Worm (Caenorhabditis elegans) whole organism, young adult: ENCODE results near the gene C45B2.6.

Experiments used
- C06A6.2 ChIP-seq: fragments of 200-800 bp; sonication (Bioruptor generic); conservative IDR thresholded peaks from 2 replicates; pipeline ENCODE4 v1.3.6; 2022; ENCODE audit warnings: missing genetic modification characterization, missing compliant biosample characterization
- C17E4.6 ChIP-seq: fragments of 200-800 bp; sonication (Bioruptor generic); IDR thresholded peaks from 2 replicates; pipeline ENCODE4 v1.3.6; 2022; ENCODE audit warnings: missing genetic modification reagents, missing genetic modification characterization, missing compliant biosample characterization
- F22D6.2 ChIP-seq: sonication (generic microtip); optimal IDR thresholded peaks from 2 replicates; lab custom pipeline; 2016; ENCODE audit warnings: mild to moderate bottlenecking, missing genetic modification characterization, missing compliant biosample characterization
- F52B5.7 ChIP-seq: sonication (generic microtip); optimal IDR thresholded peaks from 2 replicates; lab custom pipeline; 2016; ENCODE audit warnings: mild to moderate bottlenecking, missing genetic modification characterization, missing compliant biosample characterization
- F57A8.1 ChIP-seq: fragments of 200-800 bp; sonication (Bioruptor generic); optimal IDR thresholded peaks from 2 replicates; lab custom pipeline; 2018; ENCODE audit warnings: mild to moderate bottlenecking, missing genetic modification characterization, moderate library complexity, missing compliant biosample characterization
- Y53F4B.3 ChIP-seq: fragments of 200-800 bp; sonication (Bioruptor generic); IDR thresholded peaks from 2 replicates; pipeline ENCODE4 v1.3.6; 2022; ENCODE audit warnings: missing genetic modification reagents, missing genetic modification characterization, missing compliant biosample characterization
- Y56A3A.18 ChIP-seq: fragments of 200-800 bp; sonication (Bioruptor generic); IDR thresholded peaks from 2 replicates; pipeline ENCODE4 v1.3.6; 2022; ENCODE audit warnings: missing genetic modification reagents, missing genetic modification characterization, missing compliant biosample characterization
- attf-5 ChIP-seq: fragments of 200-800 bp; sonication (Bioruptor generic); optimal IDR thresholded peaks from 2 replicates; lab custom pipeline; 2018; ENCODE audit warnings: mild to moderate bottlenecking, missing genetic modification characterization, missing compliant biosample characterization
- cebp-2 ChIP-seq: fragments of 200-800 bp; sonication (Bioruptor generic); IDR thresholded peaks from 2 replicates; pipeline ENCODE4 v1.3.6; 2022; ENCODE audit warnings: missing genetic modification characterization, missing compliant biosample characterization
- ceh-91 ChIP-seq: fragments of 200-800 bp; sonication (Bioruptor generic); IDR thresholded peaks from 2 replicates; pipeline ENCODE4 v1.3.6; 2022; ENCODE audit warnings: missing genetic modification reagents, missing genetic modification characterization, missing compliant biosample characterization
- dox-1 ChIP-seq: fragments of 200-800 bp; sonication (Bioruptor generic); IDR thresholded peaks from 2 replicates; pipeline ENCODE4 v1.3.6; 2022; ENCODE audit warnings: missing genetic modification reagents, missing genetic modification characterization, missing compliant biosample characterization
- egrh-3 ChIP-seq: fragments of 200-800 bp; sonication (Bioruptor generic); IDR thresholded peaks from 2 replicates; pipeline ENCODE4 v1.3.6; 2022; ENCODE audit warnings: missing genetic modification reagents, missing genetic modification characterization, missing compliant biosample characterization
- gei-17 ChIP-seq: fragments of 200-800 bp; sonication (Bioruptor generic); optimal IDR thresholded peaks from 2 replicates; lab custom pipeline; 2018; ENCODE audit warnings: mild to moderate bottlenecking, missing genetic modification characterization, missing compliant biosample characterization
- hsf-1 ChIP-seq: fragments of 200-800 bp; sonication (Bioruptor generic); IDR thresholded peaks from 2 replicates; pipeline ENCODE4 v1.3.6; 2022; ENCODE audit warnings: missing genetic modification reagents, missing genetic modification characterization, missing compliant biosample characterization
- lsy-27 ChIP-seq: sonication (generic microtip); optimal IDR thresholded peaks from 2 replicates; lab custom pipeline; 2017; ENCODE audit warnings: missing genetic modification characterization, mild to moderate bottlenecking, missing compliant biosample characterization, antibody characterized with exemption, missing genotype, borderline replicate concordance; ENCODE audit not compliant: insufficient read depth
- nhr-80 ChIP-seq: sonication (generic microtip); optimal IDR thresholded peaks from 2 replicates; lab custom pipeline; 2016; ENCODE audit warnings: missing genetic modification characterization, missing compliant biosample characterization
- rcor-1 ChIP-seq: fragments of 200-800 bp; sonication (Bioruptor generic); IDR thresholded peaks from 2 replicates; pipeline ENCODE4 v1.3.6; 2022; ENCODE audit warnings: missing genetic modification reagents, missing genetic modification characterization, missing compliant biosample characterization
- sea-2 ChIP-seq: fragments of 200-800 bp; sonication (Bioruptor generic); IDR thresholded peaks from 2 replicates; pipeline ENCODE4 v1.3.6; 2022; ENCODE audit warnings: missing genetic modification characterization, missing compliant biosample characterization
- snpc-1.1 ChIP-seq: sonication (generic microtip); optimal IDR thresholded peaks from 2 replicates; lab custom pipeline; 2017; ENCODE audit warnings: missing genetic modification characterization, mild to moderate bottlenecking, missing compliant biosample characterization, antibody characterized with exemption, moderate library complexity, missing genotype, missing genetic modification reagents; ENCODE audit not compliant: insufficient read depth
- xnd-1 ChIP-seq: sonication (generic microtip); optimal IDR thresholded peaks from 2 replicates; lab custom pipeline; 2016; ENCODE audit warnings: missing genotype, missing genetic modification reagents, missing genetic modification characterization, missing compliant biosample characterization

Gene C45B2.6

DNA sequence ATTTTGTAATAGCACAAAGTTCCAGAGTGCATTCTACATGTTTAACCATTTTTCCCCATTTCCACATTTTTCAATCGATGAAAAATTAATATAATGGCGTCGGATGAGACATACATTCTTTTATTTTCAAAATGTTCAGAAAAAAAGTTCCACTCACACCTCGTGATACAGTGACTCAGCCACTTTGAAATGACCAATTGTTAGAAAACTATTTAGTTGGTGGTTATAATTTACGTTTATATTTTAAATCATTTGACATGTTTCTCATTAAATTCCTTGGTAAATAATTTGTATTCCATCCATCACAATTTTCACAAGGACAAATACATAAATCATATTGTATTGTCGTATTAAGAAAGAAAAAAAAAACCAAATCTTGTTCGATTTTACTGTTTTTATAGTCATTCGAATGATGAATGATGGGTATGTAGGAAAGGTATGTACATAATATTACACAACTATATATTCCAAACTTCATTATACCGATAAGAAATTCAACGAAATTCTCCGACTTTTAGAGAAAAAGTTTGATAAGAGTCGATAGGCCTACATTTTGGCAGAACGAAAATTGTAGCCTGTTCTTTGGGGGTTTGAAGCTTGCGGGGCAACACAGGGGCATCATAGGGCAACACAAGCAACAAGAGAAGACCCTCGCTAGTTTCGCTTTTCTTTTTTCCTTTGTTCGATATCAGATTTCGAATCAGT, 47.9 kb downstream of the C45B2.6 start:
- no peak for TF ChIP-seq rcor-1
- TF ChIP-seq F57A8.1 (GFP tag; lab: Kevin White, UChicago), result no peak
- TF ChIP-seq nhr-80 (tag; lab: Kevin White, UChicago), result peak; percentile 75
- no peak for TF ChIP-seq snpc-1.1 (tag; lab: Kevin White, UChicago)
- TF ChIP-seq dox-1 (GFP tag; lab: Robert Waterston, UW), result peak; percentile 29; the same call in 1 of the 2 replicates

DNA sequence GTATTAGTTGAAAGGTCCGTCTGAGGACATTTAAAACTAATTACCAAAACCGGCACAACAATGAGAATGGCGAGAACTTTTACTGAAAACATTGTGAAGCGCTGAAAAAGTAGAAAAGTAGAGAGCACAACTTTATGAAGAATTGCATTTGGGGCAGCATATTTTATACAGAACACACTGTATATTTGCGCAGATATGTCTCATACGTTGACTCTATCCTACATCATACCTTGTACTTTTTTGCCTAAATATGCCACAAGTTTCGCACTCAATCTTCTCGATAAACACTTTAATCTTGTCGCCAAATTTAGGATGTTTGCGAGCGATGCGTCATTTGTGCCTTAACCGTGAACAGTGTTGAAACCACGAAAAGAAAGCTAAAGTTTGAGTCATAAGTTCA, 50.6 kb downstream of the C45B2.6 start, which contains the start of gene C15H9.11:
Gene C15H9.11 (minus strand): TSS at position 101 of the 400 bp plus-strand sequence.
- no peak for TF ChIP-seq gei-17 (GFP tag; lab: Kevin White, UChicago)
- TF ChIP-seq C17E4.6 (GFP tag; lab: Robert Waterston, UW), result no peak
- no peak for TF ChIP-seq lsy-27 (tag; lab: Kevin White, UChicago)
- TF ChIP-seq ceh-91 (GFP tag; lab: Robert Waterston, UW), result no peak
- no peak for TF ChIP-seq attf-5 (GFP tag; lab: Kevin White, UChicago)
- no peak for TF ChIP-seq F52B5.7 (tag; lab: Kevin White, UChicago)
- no peak for TF ChIP-seq Y56A3A.18
- no peak for TF ChIP-seq egrh-3 (GFP tag; lab: Robert Waterston, UW)
- no peak for TF ChIP-seq C06A6.2
- TF ChIP-seq Y53F4B.3 (GFP tag; lab: Robert Waterston, UW), result no peak
- TF ChIP-seq sea-2 (GFP tag; lab: Robert Waterston, UW), result no peak
- no peak for TF ChIP-seq xnd-1
- TF ChIP-seq cebp-2 (GFP tag; lab: Robert Waterston, UW), result no peak
- no peak for TF ChIP-seq hsf-1 (GFP tag; lab: Robert Waterston, UW)
- no peak for TF ChIP-seq F22D6.2 (tag; lab: Kevin White, UChicago)
